Worm (Caenorhabditis elegans): ENCODE measurements around the gene str-8.
"Not testable (repeated sequence)": the region's sequence is repeated elsewhere in the genome, so short reads cannot be mapped to it uniquely, and the experiment has no call there.

str-8 gene

DNA sequence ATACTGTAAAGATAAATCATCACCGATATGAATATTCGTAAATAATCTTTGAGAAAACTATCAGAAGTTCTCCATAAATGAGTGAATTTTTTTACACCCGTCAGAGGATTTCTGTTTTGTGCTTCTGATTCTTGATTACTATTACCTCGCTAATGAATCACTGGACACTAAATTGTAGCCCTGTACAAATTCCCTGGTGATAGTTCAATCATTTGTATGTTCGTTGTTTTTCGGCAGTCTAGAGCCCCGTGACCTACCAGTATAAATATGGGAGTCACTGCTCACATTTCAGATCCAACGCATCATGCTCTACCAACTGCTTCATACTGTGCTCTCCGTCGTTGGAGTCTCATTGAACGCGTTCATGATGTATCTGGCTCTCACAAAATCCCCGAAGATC is 48.2 kb downstream of the str-8 start, which contains the start of gene srd-27:
TSS of gene srd-27 (plus strand) at position 301 of the 400 bp plus-strand sequence.
- not testable (repeated sequence) for TF ChIP-seq hlh-26 (GFP tag; conservative IDR thresholded peaks at IDR 0.05); nfya-1 (tag; optimal IDR thresholded peaks at IDR 0.05; ENCODE audit: borderline replicate concordance, insufficient read depth); egl-18 (GFP tag; IDR thresholded peaks at IDR 0.05)

DNA sequence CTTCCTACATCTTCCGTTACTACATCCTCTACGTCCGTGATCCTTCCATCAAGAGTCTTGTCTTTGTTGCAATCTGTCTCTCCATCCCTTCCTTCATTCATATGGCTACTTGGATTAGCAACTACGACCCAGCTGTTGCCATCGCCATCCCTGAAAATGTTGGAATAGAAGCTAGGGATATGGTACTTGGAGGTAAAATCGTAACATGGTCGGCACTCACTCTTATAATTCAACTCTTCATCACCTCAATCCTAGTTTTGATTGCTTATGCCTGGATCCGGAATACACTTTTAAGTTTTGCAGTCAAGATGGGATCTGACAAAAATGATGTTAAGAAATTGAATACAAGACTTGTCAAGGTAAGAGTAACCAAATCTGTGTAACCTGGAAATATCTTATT is 48.9 kb downstream of the str-8 start, which contains the start of gene T26E4.18:
TSS of gene T26E4.18 (minus strand) at position 101 of the 400 bp plus-strand sequence.
- TF ChIP-seq sptf-2 (GFP tag; optimal IDR thresholded peaks at IDR 0.05); ceh-100 (GFP tag; IDR thresholded peaks at IDR 0.05); mcd-1 (GFP tag; IDR thresholded peaks at IDR 0.05): not testable (repeated sequence)

Measured in whole organism, young adult.